Worm (Caenorhabditis elegans): ENCODE results near the gene ZK370.4.

Gene ZK370.4

ce11 chrIII:8719769-8720252, 11.4 kb downstream of the ZK370.4 start, which contains the start of gene hipr-1:
Gene hipr-1 (plus strand): TSS chrIII:8720202.
- TF ChIP-seq M03D4.4 (tag; optimal IDR thresholded peaks at IDR 0.05) (no peak), nhr-237 (tag; optimal IDR thresholded peaks at IDR 0.05) (no peak), pha-4 (tag; optimal IDR thresholded peaks at IDR 0.05) (peak; percentile 54)

ce11 chrIII:8719105-8719504, 12.1 kb downstream of the ZK370.4 start:
- TF ChIP-seq nhr-76 (tag; optimal IDR thresholded peaks at IDR 0.05) (no peak), ztf-11 (tag; optimal IDR thresholded peaks at IDR 0.05) (no peak), mls-2 (tag; optimal IDR thresholded peaks at IDR 0.05) (no peak), nhr-28 (tag; optimal IDR thresholded peaks at IDR 0.05) (no peak), unc-39 (tag; optimal IDR thresholded peaks at IDR 0.05) (no peak), drap-1 (GFP tag; optimal IDR thresholded peaks at IDR 0.05) (no peak), flh-1 (GFP tag; optimal IDR thresholded peaks at IDR 0.05) (no peak), blmp-1 (tag; optimal IDR thresholded peaks at IDR 0.05) (no peak), ham-2 (GFP tag; optimal IDR thresholded peaks at IDR 0.05) (no peak), ceh-39 (tag; optimal IDR thresholded peaks at IDR 0.05) (no peak), tbx-8 (GFP tag; optimal IDR thresholded peaks at IDR 0.05) (no peak), ceh-43 (GFP tag; optimal IDR thresholded peaks at IDR 0.05) (no peak), nhr-12 (tag; optimal IDR thresholded peaks at IDR 0.05) (no peak), lin-13 (tag; optimal IDR thresholded peaks at IDR 0.05) (no peak)

ce11 chrIII:8718592-8718991, 12.6 kb downstream of the ZK370.4 start:
- TF ChIP-seq lin-13 (tag; optimal IDR thresholded peaks at IDR 0.05): no peak
- TF ChIP-seq mls-2 (tag; optimal IDR thresholded peaks at IDR 0.05): no peak
- no peak for TF ChIP-seq unc-62 (GFP tag; optimal IDR thresholded peaks at IDR 0.05)
- no peak for TF ChIP-seq tbx-8 (GFP tag; optimal IDR thresholded peaks at IDR 0.05)
- no peak for TF ChIP-seq nhr-12 (tag; optimal IDR thresholded peaks at IDR 0.05)
- TF ChIP-seq mep-1 (tag; optimal IDR thresholded peaks at IDR 0.05): no peak
- TF ChIP-seq sptf-1 (tag; optimal IDR thresholded peaks at IDR 0.05): no peak
- no peak for TF ChIP-seq zip-8 (tag; optimal IDR thresholded peaks at IDR 0.05)
- no peak for TF ChIP-seq nhr-2 (tag; optimal IDR thresholded peaks at IDR 0.05)
- TF ChIP-seq hlh-1 (tag; optimal IDR thresholded peaks at IDR 0.05): no peak
- no peak for TF ChIP-seq pha-4 (tag; optimal IDR thresholded peaks at IDR 0.05)
- no peak for TF ChIP-seq elt-1 (tag; optimal IDR thresholded peaks at IDR 0.05; ENCODE audit: borderline replicate concordance, insufficient read depth)

- TF ChIP-seq ceh-83 (GFP tag; optimal IDR thresholded peaks at IDR 0.05): no peak
Observed at ce11 chrIII:8717231-8717694, 13.9 kb downstream of the ZK370.4 start, which contains the start of gene mrpl-11. Gene mrpl-11 (plus strand): TSS chrIII:8717644.

ce11 chrIII:8716084-8716483, 15.1 kb downstream of the ZK370.4 start, which contains the start of gene B0303.14:
Gene B0303.14 (minus strand): TSS chrIII:8716184.
- TF ChIP-seq sem-2 (GFP tag; optimal IDR thresholded peaks at IDR 0.05) (no peak), unc-62 (GFP tag; optimal IDR thresholded peaks at IDR 0.05) (no peak), nhr-12 (tag; optimal IDR thresholded peaks at IDR 0.05) (no peak), ceh-43 (GFP tag; optimal IDR thresholded peaks at IDR 0.05) (no peak), ztf-11 (tag; optimal IDR thresholded peaks at IDR 0.05) (no peak), mls-2 (tag; optimal IDR thresholded peaks at IDR 0.05) (no peak), flh-1 (GFP tag; optimal IDR thresholded peaks at IDR 0.05) (no peak), elt-1 (tag; optimal IDR thresholded peaks at IDR 0.05; ENCODE audit: borderline replicate concordance, insufficient read depth) (no peak), cnd-1 (tag; optimal IDR thresholded peaks at IDR 0.05) (no peak), pha-4 (tag; optimal IDR thresholded peaks at IDR 0.05) (no peak), mep-1 (tag; optimal IDR thresholded peaks at IDR 0.05) (no peak), lsy-2 (tag; optimal IDR thresholded peaks at IDR 0.05) (no peak), elt-3 (tag; optimal IDR thresholded peaks at IDR 0.05) (no peak), lin-13 (tag; optimal IDR thresholded peaks at IDR 0.05) (no peak), drap-1 (GFP tag; optimal IDR thresholded peaks at IDR 0.05) (no peak), nhr-237 (tag; optimal IDR thresholded peaks at IDR 0.05) (no peak), unc-39 (tag; optimal IDR thresholded peaks at IDR 0.05) (no peak), ces-1 (GFP tag; optimal IDR thresholded peaks at IDR 0.05) (no peak)

- no peak for TF ChIP-seq ceh-43 (GFP tag; optimal IDR thresholded peaks at IDR 0.05)
- no peak for TF ChIP-seq nhr-12 (tag; optimal IDR thresholded peaks at IDR 0.05)
- TF ChIP-seq sptf-1 (tag; optimal IDR thresholded peaks at IDR 0.05): no peak
- TF ChIP-seq sem-2 (GFP tag; optimal IDR thresholded peaks at IDR 0.05): no peak
- TF ChIP-seq unc-62 (GFP tag; optimal IDR thresholded peaks at IDR 0.05): no peak
Observed at ce11 chrIII:8712968-8713367, 18.2 kb downstream of the ZK370.4 start.

Measured in whole organism, mixed stage, embryonic.